Worm (Caenorhabditis elegans): ENCODE data around the gene gpa-2.

DNA sequence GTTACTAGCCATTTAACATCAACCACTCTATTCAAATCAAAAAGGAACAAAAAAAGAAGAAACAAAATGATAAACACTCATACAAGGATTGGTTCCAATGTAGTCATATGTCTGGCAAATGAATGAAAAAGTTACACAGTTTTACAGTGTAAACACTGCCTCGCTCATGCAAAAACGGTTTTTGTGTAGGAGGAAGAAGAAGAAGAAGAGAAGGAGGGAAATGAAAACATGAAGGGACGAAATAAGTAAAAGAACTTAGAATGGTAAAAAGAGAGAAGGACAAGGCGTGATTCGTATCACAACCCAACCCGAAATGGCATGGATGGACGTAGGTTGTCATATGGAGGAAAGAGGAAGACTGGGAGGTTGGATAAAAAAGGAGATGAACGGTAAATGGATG lies 36.1 kb downstream of the gpa-2 start:
- TF ChIP-seq F49E8.2 (tag; optimal IDR thresholded peaks at IDR 0.05; ENCODE audit: insufficient read depth) (no peak), madf-3 (GFP tag; IDR thresholded peaks at IDR 0.05) (no peak), unc-62 (GFP tag; optimal IDR thresholded peaks at IDR 0.05) (no peak), nfya-1 (tag; optimal IDR thresholded peaks at IDR 0.05; ENCODE audit: borderline replicate concordance, insufficient read depth) (no peak), lsy-27 (tag; optimal IDR thresholded peaks at IDR 0.05; ENCODE audit: borderline replicate concordance, insufficient read depth) (no peak), athp-1 (tag; optimal IDR thresholded peaks at IDR 0.05) (no peak), ccch-3 (GFP tag; optimal IDR thresholded peaks at IDR 0.05) (no peak), T26A5.8 (tag; optimal IDR thresholded peaks at IDR 0.05) (no peak)

Data from whole organism, young adult.